Fruit fly (Drosophila melanogaster) whole organism, larva: ENCODE data around the gene CG18268.

Experiments
- noc ChIP-seq: fragments of 200-800 bp; sonication (Bioruptor generic); optimal IDR thresholded peaks from 3 replicates; lab custom pipeline; 2019; ENCODE audit warnings: missing biosample characterization, mild to moderate bottlenecking, missing genetic modification characterization, moderate library complexity

The CG18268 gene

DNA sequence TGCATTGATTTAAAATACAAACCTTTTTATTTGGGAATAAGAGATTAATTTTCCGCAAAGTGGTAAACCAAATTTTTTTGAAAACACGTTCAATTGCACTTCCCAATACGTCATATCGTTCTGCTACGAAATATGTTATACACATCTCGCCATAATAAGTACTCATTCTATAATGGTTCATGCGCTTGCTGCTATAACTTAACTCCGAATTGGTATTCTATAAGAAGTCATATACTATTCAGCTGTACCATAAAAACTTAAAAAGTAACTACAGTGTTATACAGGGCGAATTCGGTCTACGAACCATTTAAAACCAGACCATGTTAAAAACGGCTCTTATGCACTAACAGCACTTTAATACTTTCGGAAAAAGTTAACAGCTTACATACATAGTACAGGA is 24.6 kb downstream of the CG18268 start:
- no peak for TF ChIP-seq noc

DNA sequence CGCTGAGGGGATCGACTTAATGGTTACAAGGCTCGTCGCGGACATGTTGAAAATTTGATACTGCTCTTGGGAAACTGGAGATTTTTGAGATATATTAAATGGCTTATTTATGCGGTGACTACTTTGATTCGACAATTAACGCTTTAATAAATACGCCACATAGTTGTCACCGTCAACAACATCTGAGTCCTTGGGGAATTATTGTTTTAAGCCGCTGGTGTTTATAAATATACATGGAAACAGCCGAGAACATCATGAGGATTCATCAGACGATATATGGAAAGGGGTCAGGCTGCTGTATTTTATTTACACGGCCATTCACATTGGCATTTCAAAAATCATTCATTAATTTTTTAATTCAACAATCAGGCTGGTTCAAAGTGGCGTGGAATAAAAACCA is 32.6 kb downstream of the CG18268 start, which contains the start of gene CG11286:
Gene CG11286 (minus strand): TSS at position 101 of the 400 bp plus-strand sequence.
- no peak for TF ChIP-seq noc

DNA sequence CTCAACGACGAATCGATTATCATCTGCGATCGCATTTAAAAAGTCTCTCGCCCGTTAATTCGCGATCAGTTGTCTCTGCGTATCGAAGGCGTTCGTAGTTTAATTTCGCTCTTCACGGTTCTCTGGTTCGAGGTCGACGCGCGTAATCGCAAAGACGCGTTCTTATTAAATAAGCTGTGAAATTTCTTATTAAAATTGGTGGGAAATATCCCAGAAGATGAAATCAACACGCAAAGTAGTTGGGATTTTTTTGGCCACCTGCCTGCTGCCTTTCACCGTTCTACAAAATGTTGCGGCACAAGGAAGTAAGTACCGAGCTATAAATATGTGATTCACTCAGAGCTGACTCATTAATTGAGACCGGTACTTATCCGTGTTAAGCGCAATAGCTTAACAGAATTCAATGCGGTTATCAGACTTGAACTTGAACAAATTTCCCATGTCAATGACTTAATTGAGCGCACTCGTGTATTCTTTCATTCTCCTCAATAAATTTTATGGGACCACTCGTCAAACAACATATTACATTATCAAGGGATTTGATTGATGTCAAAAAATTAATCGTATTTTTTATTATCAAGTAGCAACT is 43.2 kb downstream of the CG18268 start:
- no peak for TF ChIP-seq noc

DNA sequence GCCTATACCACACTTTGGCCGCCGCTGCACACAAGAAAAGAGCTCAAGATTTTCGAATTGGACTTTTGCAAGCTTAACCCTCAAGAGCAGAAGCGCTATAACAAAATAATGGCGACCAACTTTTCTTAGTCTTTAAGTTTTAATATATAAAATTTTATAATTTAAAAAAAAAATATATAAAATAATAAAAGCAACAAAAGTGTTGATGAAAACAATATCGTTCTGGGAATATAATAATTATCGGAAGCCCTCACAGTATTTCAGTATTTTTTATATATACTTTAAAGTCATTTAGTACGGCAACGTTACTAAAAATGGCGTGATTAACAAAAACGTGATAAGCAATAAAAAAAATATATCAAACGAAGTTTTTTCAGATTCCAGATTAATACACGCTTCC is 44.7 kb downstream of the CG18268 start, which contains the start of gene Sp7:
Gene Sp7 (plus strand): TSS at position 301 of the 400 bp plus-strand sequence.
- TF ChIP-seq noc = no peak

DNA sequence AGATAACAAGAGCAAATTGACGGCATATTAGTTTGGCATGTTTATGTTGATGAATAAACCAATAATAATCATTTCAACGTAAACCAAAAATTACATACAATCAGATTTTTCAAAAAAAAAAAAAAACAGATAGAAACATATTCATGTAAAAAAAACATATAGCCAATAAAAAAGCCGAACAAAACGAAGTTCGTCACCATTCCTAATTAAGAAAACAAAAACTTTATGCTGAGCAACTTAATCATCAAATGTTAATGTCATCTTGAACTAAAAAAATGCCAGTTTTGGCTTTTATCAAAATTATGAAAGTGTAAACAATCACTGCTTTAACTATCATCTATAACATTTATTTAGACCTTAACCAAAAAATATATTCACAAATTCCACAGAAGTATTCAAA is 46.4 kb downstream of the CG18268 start, which contains the start of gene CG10919:
Gene CG10919 (plus strand): TSS at position 301 of the 400 bp plus-strand sequence.
- TF ChIP-seq noc = no peak

DNA sequence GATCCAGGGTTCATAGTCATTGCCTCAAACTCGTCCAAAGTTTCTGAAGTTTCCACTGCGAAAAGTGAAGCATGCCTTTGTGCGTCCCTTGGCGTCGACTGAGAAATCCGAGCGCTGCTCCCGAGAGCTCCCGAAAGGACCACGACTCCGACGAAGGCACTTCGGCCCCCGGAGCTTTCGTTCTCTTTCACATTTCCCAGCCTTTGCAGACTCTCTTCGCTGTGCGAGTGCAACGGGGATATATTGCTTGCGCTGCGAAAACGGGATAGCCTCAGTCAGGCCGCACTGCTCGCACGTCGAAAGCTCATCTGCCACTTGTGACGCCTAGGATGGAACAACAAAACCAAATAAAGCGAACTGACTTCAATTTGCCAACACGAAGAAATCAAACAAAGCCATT is 50.7 kb downstream of the CG18268 start:
- TF ChIP-seq noc = no peak
